Fruit fly (Drosophila melanogaster) whole organism, adult: ENCODE results near the gene scrt.

Experiments
- CG12768 ChIP-seq: fragments of 200-800 bp; sonication (Bioruptor generic); optimal IDR thresholded peaks from 2 replicates; lab custom pipeline; 2017; ENCODE audit warnings: missing biosample characterization, missing genetic modification characterization, mild to moderate bottlenecking, moderate library complexity, missing genetic modification reagents
- cic ChIP-seq: fragments of 200-800 bp; sonication (Bioruptor generic); optimal IDR thresholded peaks from 2 replicates; lab custom pipeline; 2017; ENCODE audit warnings: missing biosample characterization, mild to moderate bottlenecking, missing genetic modification characterization, moderate library complexity

DNA sequence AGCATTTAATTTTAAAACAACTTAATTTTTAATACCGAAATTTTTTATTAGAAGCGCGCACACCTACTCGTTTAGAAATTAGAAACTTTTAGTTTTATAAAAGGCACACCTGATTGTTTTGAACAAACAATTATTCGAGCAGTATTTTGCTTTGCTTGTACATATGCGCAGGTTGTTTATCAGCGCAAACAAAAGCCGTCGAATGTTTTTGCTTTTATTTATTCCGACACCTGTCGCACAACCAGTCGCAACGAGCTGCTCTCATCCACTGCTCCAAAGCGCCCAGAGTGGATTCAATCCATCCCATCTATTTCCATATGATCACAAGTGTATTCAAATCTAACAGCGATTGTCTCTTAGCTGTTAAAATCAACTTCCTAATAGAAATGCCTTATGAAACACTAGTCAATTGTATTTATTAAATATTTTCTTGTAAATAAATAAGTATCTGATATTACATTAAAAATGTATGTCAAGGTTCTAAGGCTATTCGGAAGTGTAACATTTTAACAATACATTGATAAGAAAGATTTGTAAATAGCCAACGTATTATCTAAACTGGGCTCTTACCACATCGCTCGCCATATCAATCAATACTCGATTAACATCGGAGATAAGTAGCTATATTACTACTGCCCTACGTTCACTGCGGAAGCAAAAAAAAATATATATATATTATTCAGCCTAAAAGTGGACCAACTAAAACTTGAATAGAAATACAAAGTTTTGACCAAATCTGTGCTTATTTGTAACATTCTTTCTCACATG is 42.2 kb downstream of the scrt start, which contains the start of gene CG11594:
- TF ChIP-seq cic (GFP tag; lab: Kevin White, UChicago) (peak; percentile 81), CG12768 (GFP tag; lab: Kevin White, UChicago) (peak; percentile 6)
